Worm (Caenorhabditis elegans): ENCODE measurements around the gene sra-4.

- TF ChIP-seq dao-5 (tag; optimal IDR thresholded peaks at IDR 0.05) = no peak
- no peak for TF ChIP-seq him-1 (tag; optimal IDR thresholded peaks at IDR 0.05)
These were observed 30.7 kb upstream of the sra-4 start for ce11 chrII:9573412-9573811.

Data from whole organism, L4/young adult.